Worm (Caenorhabditis elegans) whole organism, L4 larva: ENCODE data around the gene akap-1.

ENCODE experiments used
- F26F4.8 ChIP-seq: fragments of 200-800 bp; sonication (Bioruptor generic); conservative IDR thresholded peaks from 2 replicates; pipeline ENCODE4 v1.3.6; 2022; ENCODE audit warnings: missing genetic modification characterization, missing compliant biosample characterization
- F37D6.2 ChIP-seq: sonication (generic microtip); optimal IDR thresholded peaks from 2 replicates; lab custom pipeline; 2016; ENCODE audit warnings: mild to moderate bottlenecking, missing genetic modification characterization, missing compliant biosample characterization
- F49E8.2 ChIP-seq: sonication (generic microtip); optimal IDR thresholded peaks from 2 replicates; lab custom pipeline; 2016; ENCODE audit warnings: missing compliant biosample characterization, mild to moderate bottlenecking, missing genetic modification characterization, borderline replicate concordance
- Y75B8A.6 ChIP-seq: fragments of 200-800 bp; sonication (Bioruptor generic); IDR thresholded peaks from 2 replicates; pipeline ENCODE4 v1.3.6; 2022; ENCODE audit warnings: missing genetic modification reagents, missing genetic modification characterization, missing compliant biosample characterization
- ZK546.5 ChIP-seq, 2 experiments: sonication (generic microtip); optimal IDR thresholded peaks; 2 replicates each; lab custom pipeline; 2017; ENCODE audit warnings: missing biosample characterization in 2 of 2, missing genetic modification characterization in 2 of 2
- aha-1 ChIP-seq: fragments of 150-350 bp; peaks from one replicate; lab custom pipeline; 2014; ENCODE audit warnings: missing biosample characterization, missing genetic modification characterization
- ceh-28 ChIP-seq: fragments of 150-350 bp; optimal IDR thresholded peaks from 2 replicates; lab custom pipeline; 2014; ENCODE audit warnings: missing biosample characterization, missing genetic modification reagents, missing genetic modification characterization
- ces-1 ChIP-seq: fragments of 150-350 bp; sonication (generic microtip); optimal IDR thresholded peaks from 4 replicates; lab custom pipeline; 2014; ENCODE audit warnings: missing biosample characterization, missing genetic modification reagents, missing genetic modification characterization
- ctbp-1 ChIP-seq: fragments of 200-800 bp; sonication (Bioruptor generic); IDR thresholded peaks from 2 replicates; pipeline ENCODE4 v1.3.6; 2022; ENCODE audit warnings: missing genetic modification reagents, missing genetic modification characterization, missing compliant biosample characterization
- daf-8 ChIP-seq: fragments of 200-800 bp; sonication (Bioruptor generic); IDR thresholded peaks from 2 replicates; pipeline ENCODE4 v1.3.6; 2022; ENCODE audit warnings: missing genetic modification characterization, missing compliant biosample characterization
- dmd-8 ChIP-seq: fragments of 200-800 bp; sonication (Bioruptor generic); IDR thresholded peaks from 2 replicates; pipeline ENCODE4 v1.3.6; 2022; ENCODE audit warnings: missing genetic modification characterization, missing compliant biosample characterization
- dmd-9 ChIP-seq: fragments of 200-800 bp; sonication (Bioruptor generic); IDR thresholded peaks from 2 replicates; pipeline ENCODE4 v1.3.6; 2022; ENCODE audit warnings: missing genetic modification reagents, missing genetic modification characterization, missing compliant biosample characterization
- dpl-1 ChIP-seq: fragments of 150-350 bp; optimal IDR thresholded peaks from 2 replicates; lab custom pipeline; 2014; ENCODE audit warnings: missing biosample characterization, missing genetic modification reagents, missing genetic modification characterization
- fkh-10 ChIP-seq: fragments of 150-350 bp; optimal IDR thresholded peaks from 2 replicates; lab custom pipeline; 2014; ENCODE audit warnings: missing biosample characterization, missing genetic modification reagents, missing genetic modification characterization
- hif-1 ChIP-seq, 2 experiments: sonication (generic microtip); optimal IDR thresholded peaks; 2 replicates each; lab custom pipeline; 2016 to 2017; ENCODE audit warnings: missing compliant biosample characterization in 2 of 2, missing genetic modification characterization in 2 of 2, missing genetic modification reagents in 2 of 2, missing genotype in 2 of 2, mild to moderate bottlenecking in 1 of 2
- hlh-30 ChIP-seq: sonication (generic microtip); optimal IDR thresholded peaks from 2 replicates; lab custom pipeline; 2017; ENCODE audit warnings: antibody characterized with exemption, mild to moderate bottlenecking, missing genetic modification characterization, missing compliant biosample characterization; ENCODE audit not compliant: insufficient read depth
- hmg-1.1 ChIP-seq: fragments of 200-800 bp; sonication (Bioruptor generic); IDR thresholded peaks from 2 replicates; pipeline ENCODE4 v1.3.6; 2022; ENCODE audit warnings: missing genetic modification reagents, missing genetic modification characterization, missing compliant biosample characterization
- jun-1 ChIP-seq: fragments of 150-350 bp; optimal IDR thresholded peaks from 2 replicates; lab custom pipeline; 2014; ENCODE audit warnings: missing biosample characterization, missing genetic modification reagents, missing genetic modification characterization
- lin-38 ChIP-seq: fragments of 200-800 bp; sonication (Bioruptor generic); IDR thresholded peaks from 2 replicates; pipeline ENCODE4 v1.3.6; 2022; ENCODE audit warnings: missing genetic modification reagents, missing genetic modification characterization, missing compliant biosample characterization
- mep-1 ChIP-seq: fragments of 150-350 bp; sonication (generic microtip); optimal IDR thresholded peaks from 3 replicates; lab custom pipeline; 2014; ENCODE audit warnings: missing biosample characterization, missing genetic modification characterization
- mes-2 ChIP-seq: sonication (generic microtip); optimal IDR thresholded peaks from 2 replicates; lab custom pipeline; 2016; ENCODE audit warnings: missing genotype, mild to moderate bottlenecking, missing genetic modification characterization, missing compliant biosample characterization; ENCODE audit not compliant: poor library complexity, severe bottlenecking
- nhr-42 ChIP-seq: fragments of 200-800 bp; sonication (Bioruptor generic); IDR thresholded peaks from 2 replicates; pipeline ENCODE4 v1.3.6; 2022; ENCODE audit warnings: missing genetic modification characterization, missing compliant biosample characterization
- nhr-48 ChIP-seq: sonication (generic microtip); optimal IDR thresholded peaks from 2 replicates; lab custom pipeline; 2016; ENCODE audit warnings: mild to moderate bottlenecking, missing genetic modification characterization, missing compliant biosample characterization
- pha-4 ChIP-seq, 2 experiments: fragments of 150-350 bp in 1 of 2; fragments of 200-800 bp in 1 of 2; sonication (Bioruptor generic) in 1 of 2; IDR thresholded peaks in 1 of 2; optimal IDR thresholded peaks in 1 of 2; 2 replicates each; pipeline versions ENCODE4 v1.3.6 to Lab custom; 2014 to 2022; ENCODE audit warnings: missing genetic modification characterization in 2 of 2, missing genetic modification reagents in 2 of 2, missing biosample characterization in 1 of 2, missing compliant biosample characterization in 1 of 2
- php-3 ChIP-seq: fragments of 200-800 bp; sonication (Bioruptor generic); IDR thresholded peaks from 2 replicates; pipeline ENCODE4 v1.3.6; 2022; ENCODE audit warnings: missing genetic modification reagents, missing genetic modification characterization, missing compliant biosample characterization
- saeg-2 ChIP-seq: fragments of 200-800 bp; sonication (Bioruptor generic); IDR thresholded peaks from 2 replicates; pipeline ENCODE4 v1.3.6; 2022; ENCODE audit warnings: missing genetic modification reagents, missing genetic modification characterization, missing compliant biosample characterization
- snpc-4 ChIP-seq: fragments of 150-350 bp; optimal IDR thresholded peaks from 2 replicates; lab custom pipeline; 2014; ENCODE audit warnings: missing biosample characterization, missing genetic modification characterization
- tag-97 ChIP-seq: fragments of 200-800 bp; sonication (Bioruptor generic); IDR thresholded peaks from 2 replicates; pipeline ENCODE4 v1.3.6; 2022; ENCODE audit warnings: missing genetic modification characterization, missing compliant biosample characterization
- tra-1 ChIP-seq: fragments of 200-800 bp; sonication (Bioruptor generic); IDR thresholded peaks from 2 replicates; pipeline ENCODE4 v1.3.6; 2022; ENCODE audit warnings: missing genetic modification reagents, missing genetic modification characterization, missing compliant biosample characterization
- unc-39 ChIP-seq: sonication (generic microtip); optimal IDR thresholded peaks from 2 replicates; lab custom pipeline; 2017; ENCODE audit warnings: missing biosample characterization, missing genetic modification characterization
- unc-62 ChIP-seq, 3 experiments: fragments of 150-350 bp in 1 of 3; sonication (generic microtip); optimal IDR thresholded peaks in 2 of 3; peaks in 1 of 3; 1 replicate in 1 of 3; 2 replicates in 2 of 3; lab custom pipeline; 2014 to 2017; ENCODE audit warnings: missing biosample characterization in 3 of 3, missing genetic modification characterization in 3 of 3, missing genetic modification reagents in 3 of 3, missing genotype in 1 of 3
- zip-11 ChIP-seq: fragments of 200-800 bp; sonication (Bioruptor generic); IDR thresholded peaks from 2 replicates; pipeline ENCODE4 v1.3.6; 2022; ENCODE audit warnings: missing genetic modification characterization, missing compliant biosample characterization
- ztf-7 ChIP-seq: fragments of 150-350 bp; optimal IDR thresholded peaks from 2 replicates; lab custom pipeline; 2014; ENCODE audit warnings: missing biosample characterization, missing genetic modification characterization

Gene akap-1

DNA sequence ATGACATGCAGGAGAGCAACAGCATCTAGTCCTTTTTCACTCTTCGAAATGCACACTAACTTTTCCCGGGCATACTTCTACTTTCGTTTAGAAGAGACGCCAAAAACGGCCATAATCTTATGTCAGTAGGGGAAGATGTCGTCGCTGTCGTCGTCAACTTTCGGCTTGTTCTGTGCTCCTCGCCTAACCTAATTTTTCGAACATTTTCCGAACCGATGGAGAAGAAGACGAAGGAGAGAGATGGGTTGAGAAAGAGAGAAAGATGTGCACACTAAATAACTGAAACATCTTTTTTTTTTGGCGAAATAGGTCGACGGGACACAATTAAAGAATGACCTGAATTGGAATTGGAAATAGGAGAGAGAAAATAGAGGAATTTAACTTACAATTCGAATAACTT is 42.8 kb upstream of the akap-1 start:
- TF ChIP-seq fkh-10 (GFP tag; lab: Kevin White, UChicago) (peak; percentile 39), ces-1 (GFP tag; lab: Kevin White, UChicago) (peak; percentile 61), hlh-30 (no peak)
- TF ChIP-seq, all 104 proteins: peak for 2

DNA sequence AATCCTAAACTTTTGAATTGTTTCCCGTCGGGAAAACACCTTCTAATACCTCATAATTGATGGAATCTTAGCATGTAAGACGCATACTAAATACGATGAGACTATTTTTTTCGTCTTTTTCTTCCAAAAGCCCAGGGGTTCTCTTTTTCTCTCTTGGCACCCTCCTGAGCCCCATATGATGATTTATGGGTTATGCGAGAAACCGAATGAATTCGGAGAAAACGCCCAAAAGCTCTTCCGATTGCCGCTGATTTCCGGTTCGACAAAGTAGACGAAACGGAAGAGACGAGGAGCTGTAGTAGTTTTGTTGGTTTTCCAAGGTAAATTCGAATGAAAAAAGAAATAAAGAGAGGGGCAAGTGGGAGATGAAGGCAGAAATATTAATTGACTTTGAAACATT is 41.7 kb upstream of the akap-1 start:
- TF ChIP-seq tra-1 (GFP tag; lab: Robert Waterston, UW) (no peak), pha-4 (GFP tag; IDR thresholded peaks at IDR 0.05; lab: Robert Waterston, UW) (no peak), pha-4 (tag; optimal IDR thresholded peaks at IDR 0.05; lab: Kevin White, UChicago) (no peak), daf-8 (GFP tag; lab: Robert Waterston, UW) (no peak), F37D6.2 (tag; lab: Kevin White, UChicago) (no peak), nhr-42 (GFP tag; lab: Robert Waterston, UW) (no peak), ceh-28 (tag; lab: Kevin White, UChicago) (no peak), hlh-30 (no peak), php-3 (GFP tag; lab: Robert Waterston, UW) (no peak), mes-2 (tag; lab: Kevin White, UChicago) (no peak), aha-1 (tag; lab: Kevin White, UChicago) (no peak), nhr-48 (tag; lab: Kevin White, UChicago) (no peak), saeg-2 (GFP tag; lab: Robert Waterston, UW) (no peak), hmg-1.1 (no peak), F26F4.8 (GFP tag; lab: Robert Waterston, UW) (no peak), lin-38 (no peak), hif-1 (tag; optimal IDR thresholded peaks at IDR 0.05; lab: Kevin White, UChicago) (no peak)

DNA sequence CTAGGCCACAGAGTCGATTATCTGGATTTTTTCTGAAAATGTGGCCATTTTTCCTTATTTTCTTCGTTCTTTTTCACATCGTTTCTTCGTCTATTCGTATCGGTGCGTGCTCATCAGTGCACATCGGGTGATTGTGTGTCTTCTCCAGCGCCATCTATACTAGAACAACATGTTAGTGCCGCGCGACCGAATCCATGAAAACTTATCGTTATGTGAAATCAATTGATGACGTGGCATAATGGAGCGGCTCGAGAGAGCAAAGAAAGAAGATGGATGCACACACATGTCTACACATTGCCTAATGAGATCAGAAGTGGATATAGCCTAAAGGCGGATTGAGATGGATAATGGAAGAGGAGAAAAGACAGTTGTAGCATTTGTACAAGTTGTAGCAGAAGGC is 40.9 kb upstream of the akap-1 start:
- TF ChIP-seq unc-62 (GFP tag; optimal IDR thresholded peaks at IDR 0.05 in 1 of 2; lab: Kevin White, UChicago) (peak in 1 of 2 experiments; percentile 74), unc-62 (tag; optimal IDR thresholded peaks at IDR 0.05; lab: Kevin White, UChicago) (no peak), aha-1 (tag; lab: Kevin White, UChicago) (peak; percentile 56), Y75B8A.6 (GFP tag; lab: Robert Waterston, UW) (no peak)

- TF ChIP-seq unc-62 (GFP tag; optimal IDR thresholded peaks at IDR 0.05 in 1 of 2; lab: Kevin White, UChicago) (peak in 1 of 2 experiments; percentile 98), unc-62 (tag; optimal IDR thresholded peaks at IDR 0.05; lab: Kevin White, UChicago) (no peak), F49E8.2 (no peak)
- TF ChIP-seq, all 104 proteins: peak for 1
Observed at ce11 chrIII:6315515-6315914, 37.7 kb upstream of the akap-1 start.

ce11 chrIII:6316795-6317194 is 36.4 kb upstream of the akap-1 start:
- TF ChIP-seq aha-1 (tag; lab: Kevin White, UChicago) (peak; percentile 93), tag-97 (GFP tag; lab: Robert Waterston, UW) (no peak)

DNA sequence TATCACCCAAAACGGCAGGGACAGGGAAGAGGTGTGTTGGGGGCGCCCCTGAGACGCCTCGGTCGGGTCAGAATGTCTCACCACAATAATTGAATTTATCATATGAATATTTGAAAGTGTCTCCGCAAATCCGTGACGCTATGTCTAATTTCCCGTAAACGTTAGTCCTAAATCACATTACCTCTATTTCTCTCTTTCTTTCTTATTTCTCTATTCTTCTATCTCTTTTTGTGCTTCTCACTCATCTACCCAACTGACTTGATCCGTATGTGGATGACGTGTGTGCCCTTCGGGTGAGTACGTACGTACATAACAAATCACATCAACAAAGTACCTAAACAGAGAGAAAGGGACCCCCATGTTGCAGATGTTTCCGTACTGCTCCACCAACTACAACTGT is 35.8 kb upstream of the akap-1 start:
- TF ChIP-seq snpc-4 (tag; lab: Kevin White, UChicago) = no peak
- no peak for TF ChIP-seq zip-11 (GFP tag; lab: Robert Waterston, UW)
- TF ChIP-seq dmd-9 = no peak
- no peak for TF ChIP-seq dpl-1 (GFP tag; lab: Kevin White, UChicago)
- TF ChIP-seq dmd-8 (GFP tag; lab: Robert Waterston, UW) = no peak
- TF ChIP-seq ztf-7 (tag; lab: Kevin White, UChicago) = no peak
- TF ChIP-seq jun-1 (tag; lab: Kevin White, UChicago) = no peak
- TF ChIP-seq fkh-10 (GFP tag; lab: Kevin White, UChicago) = peak; percentile 92
- TF ChIP-seq ZK546.5 (tag; optimal IDR thresholded peaks at IDR 0.05; lab: Kevin White, UChicago) = no peak
- peak in 1 of 2 experiments; percentile 8 for TF ChIP-seq unc-62 (GFP tag; optimal IDR thresholded peaks at IDR 0.05 in 1 of 2; lab: Kevin White, UChicago)
- no peak for TF ChIP-seq unc-62 (tag; optimal IDR thresholded peaks at IDR 0.05; lab: Kevin White, UChicago)
- peak; percentile 64; the same call in 1 of the 2 replicates for TF ChIP-seq ctbp-1 (GFP tag; lab: Robert Waterston, UW)
- TF ChIP-seq ces-1 (GFP tag; lab: Kevin White, UChicago) = peak; percentile 93
- TF ChIP-seq mep-1 (tag; lab: Kevin White, UChicago) = no peak
- no peak for TF ChIP-seq unc-39 (tag; lab: Kevin White, UChicago)
